Worm (Caenorhabditis elegans) whole organism, young adult: ENCODE data around the gene F13E9.13.
A peak's percentile ranks its signal among the peaks of the same experiment; 100 is the strongest.

ENCODE experiments used
- F22D6.2 ChIP-seq: sonication (generic microtip); optimal IDR thresholded peaks from 2 replicates; lab custom pipeline; 2016; ENCODE audit warnings: mild to moderate bottlenecking, missing genetic modification characterization, missing compliant biosample characterization
- F37B4.10 ChIP-seq: fragments of 200-800 bp; sonication (Bioruptor generic); IDR thresholded peaks from 2 replicates; pipeline ENCODE4 v1.3.6; 2022; ENCODE audit warnings: missing genetic modification characterization, missing compliant biosample characterization
- F39B2.1 ChIP-seq: fragments of 200-800 bp; sonication (Bioruptor generic); IDR thresholded peaks from 2 replicates; pipeline ENCODE4 v1.3.6; 2022; ENCODE audit warnings: missing genetic modification reagents, missing genetic modification characterization, missing compliant biosample characterization
- F57C9.4 ChIP-seq: sonication (generic microtip); optimal IDR thresholded peaks from 2 replicates; lab custom pipeline; 2017; ENCODE audit warnings: mild to moderate bottlenecking, missing genetic modification characterization, missing compliant biosample characterization
- akir-1 ChIP-seq: fragments of 200-800 bp; sonication (Bioruptor generic); optimal IDR thresholded peaks from 2 replicates; lab custom pipeline; 2018; ENCODE audit warnings: mild to moderate bottlenecking, missing genetic modification characterization, moderate library complexity, missing compliant biosample characterization
- bed-2 ChIP-seq: fragments of 200-800 bp; sonication (Bioruptor generic); IDR thresholded peaks from 2 replicates; pipeline ENCODE4 v1.3.6; 2022; ENCODE audit warnings: missing genetic modification reagents, missing genetic modification characterization, missing compliant biosample characterization
- cebp-2 ChIP-seq: fragments of 200-800 bp; sonication (Bioruptor generic); IDR thresholded peaks from 2 replicates; pipeline ENCODE4 v1.3.6; 2022; ENCODE audit warnings: missing genetic modification characterization, missing compliant biosample characterization
- ceh-100 ChIP-seq: fragments of 200-800 bp; sonication (Bioruptor generic); IDR thresholded peaks from 2 replicates; pipeline ENCODE4 v1.3.6; 2022; ENCODE audit warnings: missing genetic modification reagents, missing genetic modification characterization, missing compliant biosample characterization
- ceh-27 ChIP-seq: fragments of 200-800 bp; sonication (Bioruptor generic); optimal IDR thresholded peaks from 2 replicates; lab custom pipeline; 2018; ENCODE audit warnings: mild to moderate bottlenecking, missing genetic modification characterization, moderate library complexity, missing compliant biosample characterization
- egl-18 ChIP-seq: fragments of 200-800 bp; sonication (Bioruptor generic); IDR thresholded peaks from 2 replicates; pipeline ENCODE4 v1.3.6; 2022; ENCODE audit warnings: missing genetic modification reagents, missing genetic modification characterization, missing compliant biosample characterization
- egl-44 ChIP-seq: fragments of 200-800 bp; sonication (Bioruptor generic); IDR thresholded peaks from 2 replicates; pipeline ENCODE4 v1.3.6; 2022; ENCODE audit warnings: missing genetic modification reagents, missing genetic modification characterization, missing compliant biosample characterization
- ets-4 ChIP-seq: fragments of 200-800 bp; sonication (Bioruptor generic); optimal IDR thresholded peaks from 2 replicates; lab custom pipeline; 2018; ENCODE audit warnings: mild to moderate bottlenecking, missing genetic modification characterization, missing compliant biosample characterization
- fkh-3 ChIP-seq: sonication (generic microtip); optimal IDR thresholded peaks from 2 replicates; lab custom pipeline; 2016; ENCODE audit warnings: mild to moderate bottlenecking, missing genetic modification characterization, missing compliant biosample characterization
- hmg-1.2 ChIP-seq: fragments of 200-800 bp; sonication (Bioruptor generic); IDR thresholded peaks from 2 replicates; pipeline ENCODE4 v1.3.6; 2022; ENCODE audit warnings: missing genetic modification reagents, missing genetic modification characterization, missing compliant biosample characterization
- hmg-20 ChIP-seq: fragments of 200-800 bp; sonication (Bioruptor generic); IDR thresholded peaks from 2 replicates; pipeline ENCODE4 v1.3.6; 2022; ENCODE audit warnings: missing genetic modification reagents, missing genetic modification characterization, missing compliant biosample characterization
- hsf-1 ChIP-seq: fragments of 200-800 bp; sonication (Bioruptor generic); IDR thresholded peaks from 2 replicates; pipeline ENCODE4 v1.3.6; 2022; ENCODE audit warnings: missing genetic modification reagents, missing genetic modification characterization, missing compliant biosample characterization
- lag-1 ChIP-seq: fragments of 200-800 bp; sonication (Bioruptor generic); IDR thresholded peaks from 2 replicates; pipeline ENCODE4 v1.3.6; 2022; ENCODE audit warnings: missing genetic modification reagents, missing genetic modification characterization, missing compliant biosample characterization
- lin-35 ChIP-seq, 3 experiments: fragments of 150-350 bp in 2 of 3; sonication (generic microtip) in 1 of 3; optimal IDR thresholded peaks; 2 replicates each; lab custom pipeline; 2014 to 2018; ENCODE audit warnings: missing biosample characterization in 3 of 3, missing genetic modification characterization in 3 of 3, missing genetic modification reagents in 3 of 3
- madf-6 ChIP-seq: fragments of 200-800 bp; sonication (Bioruptor generic); IDR thresholded peaks from 2 replicates; pipeline ENCODE4 v1.3.6; 2022; ENCODE audit warnings: missing genetic modification reagents, missing genetic modification characterization, missing compliant biosample characterization
- mel-28 ChIP-seq: sonication (generic microtip); optimal IDR thresholded peaks from 2 replicates; lab custom pipeline; 2016; ENCODE audit warnings: borderline replicate concordance, mild to moderate bottlenecking, missing genetic modification characterization, missing compliant biosample characterization
- nhr-80 ChIP-seq: sonication (generic microtip); optimal IDR thresholded peaks from 2 replicates; lab custom pipeline; 2016; ENCODE audit warnings: missing genetic modification characterization, missing compliant biosample characterization
- pha-4 ChIP-seq: fragments of 150-350 bp; sonication (generic microtip); optimal IDR thresholded peaks from 2 replicates; lab custom pipeline; 2014; ENCODE audit warnings: missing biosample characterization, missing genetic modification reagents, missing genetic modification characterization
- rec-8 ChIP-seq, 2 experiments: sonication (generic microtip); optimal IDR thresholded peaks; 2 replicates each; lab custom pipeline; 2016; ENCODE audit warnings: mild to moderate bottlenecking in 2 of 2, missing genetic modification characterization in 2 of 2, missing genetic modification reagents in 2 of 2, missing genotype in 2 of 2, missing biosample characterization in 1 of 2, missing compliant biosample characterization in 1 of 2, moderate library complexity in 1 of 2
- repo-1 ChIP-seq: sonication (generic microtip); optimal IDR thresholded peaks from 2 replicates; lab custom pipeline; 2017; ENCODE audit warnings: mild to moderate bottlenecking, missing genetic modification characterization, missing compliant biosample characterization
- sea-2 ChIP-seq: fragments of 200-800 bp; sonication (Bioruptor generic); IDR thresholded peaks from 2 replicates; pipeline ENCODE4 v1.3.6; 2022; ENCODE audit warnings: missing genetic modification characterization, missing compliant biosample characterization
- snpc-1.1 ChIP-seq: sonication (generic microtip); optimal IDR thresholded peaks from 2 replicates; lab custom pipeline; 2017; ENCODE audit warnings: missing genetic modification characterization, mild to moderate bottlenecking, missing compliant biosample characterization, antibody characterized with exemption, moderate library complexity, missing genotype, missing genetic modification reagents; ENCODE audit not compliant: insufficient read depth
- snpc-1.3 ChIP-seq: sonication (generic microtip); optimal IDR thresholded peaks from 2 replicates; lab custom pipeline; 2017; ENCODE audit warnings: missing genetic modification characterization, mild to moderate bottlenecking, missing compliant biosample characterization, antibody characterized with exemption, moderate library complexity, missing genotype, missing genetic modification reagents; ENCODE audit not compliant: insufficient read depth
- unc-62 ChIP-seq: fragments of 150-350 bp; optimal IDR thresholded peaks from 2 replicates; lab custom pipeline; 2014; ENCODE audit warnings: missing biosample characterization, missing genetic modification reagents, missing genetic modification characterization
- ztf-28 ChIP-seq: fragments of 200-800 bp; sonication (Bioruptor generic); IDR thresholded peaks from 2 replicates; pipeline ENCODE4 v1.3.6; 2022; ENCODE audit warnings: missing genetic modification reagents, missing genetic modification characterization, missing compliant biosample characterization
- ztf-6 ChIP-seq: fragments of 200-800 bp; sonication (Bioruptor generic); IDR thresholded peaks from 2 replicates; pipeline ENCODE4 v1.3.6; 2022; ENCODE audit warnings: missing genetic modification reagents, missing genetic modification characterization, missing compliant biosample characterization

F13E9.13 gene

ce11 chrIV:10904282-10904681 is 22.9 kb downstream of the F13E9.13 start, which contains the start of gene ZK596.3:
Gene ZK596.3, minus strand, starts transcription at chrIV:10904382.
- no peak for TF ChIP-seq cebp-2 (GFP tag; lab: Robert Waterston, UW)
- TF ChIP-seq snpc-1.1 (tag; lab: Kevin White, UChicago) = no peak
- no peak for TF ChIP-seq ztf-28
- no peak for TF ChIP-seq egl-44

- TF ChIP-seq nhr-80 = no peak
- TF ChIP-seq ets-4 (GFP tag; lab: Kevin White, UChicago) = no peak
- TF ChIP-seq, all 124 proteins: peak for 0
These were observed 27.9 kb downstream of the F13E9.13 start, which contains the start of gene ZK596.2 for ce11 chrIV:10909206-10909605. Gene ZK596.2, minus strand, starts transcription at chrIV:10909306.

ce11 chrIV:10909708-10910107 is 28.4 kb downstream of the F13E9.13 start, which contains the start of gene pyk-2:
Gene pyk-2, plus strand, starts transcription at chrIV:10909913.
- TF ChIP-seq unc-62 (GFP tag; lab: Kevin White, UChicago) (no peak), fkh-3 (tag; lab: Kevin White, UChicago) (no peak), snpc-1.3 (tag; lab: Kevin White, UChicago) (no peak), bed-2 (GFP tag; lab: Robert Waterston, UW) (no peak), rec-8 (tag; optimal IDR thresholded peaks at IDR 0.05; lab: Kevin White, UChicago) (no peak), egl-18 (no peak), F39B2.1 (GFP tag; lab: Robert Waterston, UW) (no peak), ceh-100 (GFP tag; lab: Robert Waterston, UW) (no peak), madf-6 (GFP tag; lab: Robert Waterston, UW) (no peak), hmg-1.2 (GFP tag; lab: Robert Waterston, UW) (peak; percentile 62), mel-28 (tag; lab: Kevin White, UChicago) (no peak), hsf-1 (no peak), nhr-80 (peak; percentile 91), pha-4 (no peak), F37B4.10 (GFP tag; lab: Robert Waterston, UW) (no peak), sea-2 (GFP tag; lab: Robert Waterston, UW) (no peak), hmg-20 (no peak)

- TF ChIP-seq repo-1 (tag; lab: Kevin White, UChicago) (peak; percentile 59), hmg-1.2 (GFP tag; lab: Robert Waterston, UW) (no peak)
These were observed 31.7 kb downstream of the F13E9.13 start, which contains the start of gene ZK593.2 for ce11 chrIV:10913081-10913480. Gene ZK593.2, plus strand, starts transcription at chrIV:10913381.

- no peak for TF ChIP-seq ztf-6 (GFP tag; lab: Robert Waterston, UW)
- no peak for TF ChIP-seq ceh-27
- peak; percentile 4 for TF ChIP-seq nhr-80
- no peak for TF ChIP-seq akir-1 (GFP tag; lab: Kevin White, UChicago)
- TF ChIP-seq lin-35 (GFP tag; optimal IDR thresholded peaks at IDR 0.05; lab: Kevin White, UChicago) = no peak
- no peak for TF ChIP-seq egl-44
These were observed 34.0 kb downstream of the F13E9.13 start, which contains the start of gene ZK593.3 for ce11 chrIV:10915388-10915787. Gene ZK593.3, plus strand, starts transcription at chrIV:10915688.

- no peak for TF ChIP-seq lag-1 (GFP tag; lab: Robert Waterston, UW)
- no peak for TF ChIP-seq F57C9.4 (tag; lab: Kevin White, UChicago)
- no peak for TF ChIP-seq ceh-100 (GFP tag; lab: Robert Waterston, UW)
- TF ChIP-seq F22D6.2 (tag; lab: Kevin White, UChicago) = no peak
These were observed 34.8 kb downstream of the F13E9.13 start for ce11 chrIV:10916134-10916533.
